Fruit fly (Drosophila melanogaster): Measurements from ENCODE around the gene Ude.

The Ude gene

DNA sequence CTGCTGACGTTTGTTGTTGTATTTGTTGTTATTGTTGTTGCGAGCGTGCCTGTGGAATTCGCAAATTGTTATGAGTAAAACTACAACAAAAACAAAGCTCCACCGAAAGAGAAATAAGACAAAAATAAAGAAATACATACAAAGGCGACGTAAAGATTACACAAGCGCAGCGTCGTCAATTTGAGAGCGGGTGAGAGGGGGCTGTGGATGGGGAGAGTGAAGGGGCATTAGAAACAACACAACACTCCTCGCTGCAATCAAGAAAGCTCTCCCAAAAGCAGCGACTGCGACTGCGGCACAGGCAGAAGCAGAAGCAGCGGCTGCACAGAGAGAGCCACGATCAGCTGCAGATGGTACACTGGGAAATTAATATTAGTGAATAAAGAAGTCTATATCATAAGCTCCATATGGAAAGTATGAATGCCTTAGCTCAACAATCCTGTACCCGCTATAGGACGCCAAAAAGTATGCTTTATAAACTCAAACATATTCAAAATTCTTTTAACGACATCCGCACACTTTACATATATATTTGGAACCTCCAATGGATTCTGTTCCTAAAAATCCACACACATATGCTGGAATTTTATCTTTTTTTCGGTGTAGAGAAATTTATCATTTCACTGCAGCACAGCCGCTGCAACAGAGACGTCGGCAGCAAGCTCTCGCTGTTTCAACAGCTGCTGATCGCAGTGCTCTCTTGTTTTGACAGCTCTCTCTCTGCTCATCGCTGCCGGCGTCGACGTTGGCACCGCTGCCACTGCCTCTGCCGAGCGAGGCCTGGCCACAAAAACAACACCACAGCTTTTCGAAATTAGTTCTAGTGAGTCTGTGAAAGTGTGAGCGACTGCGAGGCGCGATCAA, 30.7 kb downstream of the Ude start, which contains the start of gene CG13631 (continued):
- TF ChIP-seq CG6175 (GFP tag; IDR thresholded peaks at IDR 0.05) (no peak), pita (GFP tag; optimal IDR thresholded peaks at IDR 0.05) (no peak), NC2α (GFP tag; optimal IDR thresholded peaks at IDR 0.05) (peak; percentile 84), CG16863 (GFP tag; optimal IDR thresholded peaks at IDR 0.05) (peak; percentile 96), nerfin-2 (GFP tag; IDR thresholded peaks at IDR 0.05; ENCODE audit: partially characterized antibody) (no peak)

DNA sequence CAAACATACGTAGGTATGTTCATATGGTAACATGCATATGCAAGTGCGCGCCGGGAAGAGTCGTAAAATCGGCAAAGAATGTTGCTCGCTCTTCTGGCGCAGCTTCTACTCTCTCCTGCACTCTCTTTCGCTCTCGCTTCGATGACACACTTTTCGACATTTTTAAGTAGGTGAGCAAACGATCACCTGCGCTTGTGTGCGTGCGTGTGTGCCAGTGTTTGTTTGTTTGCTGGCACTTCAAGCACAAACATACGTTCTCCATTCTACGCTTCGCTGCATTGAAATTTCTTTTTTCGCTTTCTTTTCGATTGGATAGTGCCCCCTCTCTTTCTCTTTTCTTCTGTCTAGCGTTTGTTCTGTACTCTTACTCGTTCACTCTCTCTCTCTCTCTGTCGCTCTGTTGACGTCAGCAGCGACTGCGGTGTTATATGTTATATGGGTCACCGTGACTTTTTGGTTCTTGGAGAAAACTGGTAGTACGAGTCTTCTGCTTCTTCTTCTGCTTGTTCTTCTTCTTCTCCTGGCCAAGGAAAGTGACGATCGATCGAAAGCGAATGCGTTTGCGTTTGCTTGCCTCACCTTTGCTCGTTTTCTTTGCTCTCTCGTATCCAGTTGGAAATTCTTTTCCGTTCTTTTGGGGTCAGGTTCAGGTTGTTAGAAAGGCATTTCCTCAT, 31.7 kb downstream of the Ude start:
- TF ChIP-seq sd (tag; optimal IDR thresholded peaks at IDR 0.05) (peak; percentile 70), CG7271 (tag; optimal IDR thresholded peaks at IDR 0.05) (no peak), CG3163 (GFP tag; optimal IDR thresholded peaks at IDR 0.05) (peak; percentile 72), CG33557 (GFP tag; optimal IDR thresholded peaks at IDR 0.05) (peak; percentile 96), Spps (tag; optimal IDR thresholded peaks at IDR 0.05) (peak; percentile 55), otp (GFP tag; IDR thresholded peaks at IDR 0.05) (no peak), CG10979 (tag; optimal IDR thresholded peaks at IDR 0.05) (peak; percentile 2), pan (optimal IDR thresholded peaks at IDR 0.05) (no peak), pan (GFP tag; optimal IDR thresholded peaks at IDR 0.05 in 1 of 2, IDR thresholded peaks at IDR 0.05 in 1 of 2) (no peak), onecut (GFP tag; IDR thresholded peaks at IDR 0.05) (peak; percentile 55), HLHmδ (GFP tag; optimal IDR thresholded peaks at IDR 0.05) (peak; percentile 83), trem (tag; optimal IDR thresholded peaks at IDR 0.05) (peak; percentile 27), Trl (optimal IDR thresholded peaks at IDR 0.05) (peak; percentile 49 to 73), Trl (GFP tag; optimal IDR thresholded peaks at IDR 0.05) (no peak), cg (GFP tag; optimal IDR thresholded peaks at IDR 0.05) (peak; percentile 71), Nf-YB (GFP tag; optimal IDR thresholded peaks at IDR 0.05) (peak; percentile 58), hbn (GFP tag; IDR thresholded peaks at IDR 0.05; ENCODE audit: partially characterized antibody) (0 out of 2 replicates have a peak, but pooled peaks have one; percentile 13), CG18262 (tag; optimal IDR thresholded peaks at IDR 0.05) (peak; percentile 23), CG1603 (tag; optimal IDR thresholded peaks at IDR 0.05) (peak; percentile 10), kni (GFP tag; optimal IDR thresholded peaks at IDR 0.05) (peak; percentile 59), NfI (GFP tag; optimal IDR thresholded peaks at IDR 0.05) (no peak), Hr78 (GFP tag; optimal IDR thresholded peaks at IDR 0.05) (peak in 1 of 2 experiments; percentile 62), CG10431 (GFP tag; optimal IDR thresholded peaks at IDR 0.05) (peak; percentile 62), CG8388 (GFP tag; optimal IDR thresholded peaks at IDR 0.05) (peak; percentile 21), lola (GFP tag; optimal IDR thresholded peaks at IDR 0.05) (peak in 1 of 3 experiments; percentile 64), CG17385 (GFP tag; optimal IDR thresholded peaks at IDR 0.05) (peak; percentile 85), slou (GFP tag; optimal IDR thresholded peaks at IDR 0.05) (no peak), nerfin-1 (tag; optimal IDR thresholded peaks at IDR 0.05) (peak; percentile 17), CG7745 (tag; optimal IDR thresholded peaks at IDR 0.05) (peak; percentile 37), CG15601 (tag; optimal IDR thresholded peaks at IDR 0.05) (peak; percentile 11), pho (GFP tag; optimal IDR thresholded peaks at IDR 0.05) (no peak), MESR4 (GFP tag; optimal IDR thresholded peaks at IDR 0.05) (no peak), nmo (GFP tag; optimal IDR thresholded peaks at IDR 0.05) (peak; percentile 3), sqz (GFP tag; optimal IDR thresholded peaks at IDR 0.05) (peak; percentile 40), CG31224 (GFP tag; IDR thresholded peaks at IDR 0.05) (no peak), Oli (tag; optimal IDR thresholded peaks at IDR 0.05) (peak; percentile 8), CG12659 (GFP tag; optimal IDR thresholded peaks at IDR 0.05) (no peak), bsh (GFP tag; optimal IDR thresholded peaks at IDR 0.05) (peak in 1 of 2 experiments; percentile 59), Sox100B (GFP tag; optimal IDR thresholded peaks at IDR 0.05) (peak; percentile 17)

Measured in whole organism, embryonic.